Fruit fly (Drosophila melanogaster): ENCODE results near the gene CG2493.

- TF ChIP-seq EcR (GFP tag; optimal IDR thresholded peaks at IDR 0.05) (no peak), usp (GFP tag; optimal IDR thresholded peaks at IDR 0.05) (no peak), psq (optimal IDR thresholded peaks at IDR 0.05) (no peak), pan (optimal IDR thresholded peaks at IDR 0.05) (no peak)
These were observed 18.1 kb upstream of the CG2493 start for dm6 chr2L:20481139-20481858.

Data from whole organism.